Worm (Caenorhabditis elegans) whole organism, L1 larva: ENCODE measurements around the gene C25F9.8.

ENCODE experiments used
- dsc-1 ChIP-seq: sonication (generic microtip); optimal IDR thresholded peaks from 2 replicates; lab custom pipeline; 2016; ENCODE audit warnings: mild to moderate bottlenecking, missing genetic modification characterization, missing compliant biosample characterization
- nhr-47 ChIP-seq: sonication (generic microtip); optimal IDR thresholded peaks from 2 replicates; lab custom pipeline; 2016; ENCODE audit warnings: mild to moderate bottlenecking, missing genetic modification characterization, moderate library complexity, missing compliant biosample characterization
- rnt-1 ChIP-seq: sonication (generic microtip); optimal IDR thresholded peaks from 2 replicates; lab custom pipeline; 2016; ENCODE audit warnings: mild to moderate bottlenecking, missing genetic modification characterization, moderate library complexity, missing compliant biosample characterization
- sox-4 ChIP-seq: sonication (generic microtip); optimal IDR thresholded peaks from 2 replicates; lab custom pipeline; 2016; ENCODE audit warnings: missing genetic modification characterization, missing compliant biosample characterization
- tbx-2 ChIP-seq: sonication (generic microtip); optimal IDR thresholded peaks from 2 replicates; lab custom pipeline; 2016; ENCODE audit warnings: missing genetic modification characterization, missing compliant biosample characterization

DNA sequence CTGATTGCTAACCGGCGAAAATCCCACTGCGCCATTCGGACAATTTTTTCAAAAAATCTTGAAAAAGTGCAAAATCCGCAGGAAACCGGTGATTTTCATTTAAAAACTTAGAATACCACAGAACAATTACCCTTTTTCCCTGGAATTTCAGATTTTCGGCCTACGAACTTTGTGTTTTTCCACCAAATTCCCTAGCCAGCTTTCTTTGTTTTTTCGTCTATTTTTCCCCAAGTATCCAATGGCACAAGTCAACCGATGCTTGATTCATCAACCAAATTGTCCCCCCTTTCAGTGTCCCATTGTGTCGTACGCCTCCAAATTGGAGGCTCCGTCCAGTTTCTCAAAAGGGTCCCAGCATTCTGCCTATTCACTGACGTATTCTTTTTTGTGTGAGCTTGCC, 24.7 kb upstream of the C25F9.8 start, which contains the start of gene Y43F8A.1:
- no peak for TF ChIP-seq tbx-2 (tag; lab: Kevin White, UChicago)
- no peak for TF ChIP-seq dsc-1 (tag; lab: Kevin White, UChicago)
- TF ChIP-seq sox-4 (tag; lab: Kevin White, UChicago): no peak
- TF ChIP-seq rnt-1 (tag; lab: Kevin White, UChicago): no peak
- no peak for TF ChIP-seq nhr-47 (tag; lab: Kevin White, UChicago)
